Worm (Caenorhabditis elegans): ENCODE results near the gene unc-84.

Gene unc-84

ce11 chrX:13591175-13591574 is 6.6 kb downstream of the unc-84 start, which contains the start of gene col-44:
col-44 (plus strand) TSS chrX:13591475.
- TF ChIP-seq unc-39 (tag; optimal IDR thresholded peaks at IDR 0.05) (no peak), fos-1 (tag; optimal IDR thresholded peaks at IDR 0.05) (no peak), pha-4 (tag; optimal IDR thresholded peaks at IDR 0.05) (no peak), zag-1 (tag; optimal IDR thresholded peaks at IDR 0.05) (no peak), jun-1 (tag; optimal IDR thresholded peaks at IDR 0.05) (no peak), hmg-11 (tag; optimal IDR thresholded peaks at IDR 0.05) (no peak), eor-1 (tag; optimal IDR thresholded peaks at IDR 0.05) (no peak), ZK546.5 (tag; optimal IDR thresholded peaks at IDR 0.05) (no peak), unc-62 (GFP tag; optimal IDR thresholded peaks at IDR 0.05) (no peak), nhr-25 (tag; optimal IDR thresholded peaks at IDR 0.05) (no peak), aly-2 (tag; optimal IDR thresholded peaks at IDR 0.05) (no peak), fkh-10 (GFP tag; optimal IDR thresholded peaks at IDR 0.05) (no peak), ceh-28 (tag; optimal IDR thresholded peaks at IDR 0.05) (no peak), snpc-4 (tag; optimal IDR thresholded peaks at IDR 0.05) (no peak), egl-27 (tag; optimal IDR thresholded peaks at IDR 0.05) (no peak), ceh-16 (tag; optimal IDR thresholded peaks at IDR 0.05) (no peak), nhr-11 (tag; optimal IDR thresholded peaks at IDR 0.05) (no peak), nhr-67 (tag; optimal IDR thresholded peaks at IDR 0.05) (no peak), lin-15B (tag; optimal IDR thresholded peaks at IDR 0.05) (no peak)

- TF ChIP-seq unc-39 (tag; optimal IDR thresholded peaks at IDR 0.05), result no peak
- no peak for TF ChIP-seq jun-1 (tag; optimal IDR thresholded peaks at IDR 0.05)
- TF ChIP-seq nhr-12 (tag; optimal IDR thresholded peaks at IDR 0.05), result no peak
- TF ChIP-seq snpc-4 (tag; optimal IDR thresholded peaks at IDR 0.05), result no peak
- no peak for TF ChIP-seq ama-1 (optimal IDR thresholded peaks at IDR 0.05)
- TF ChIP-seq fos-1 (tag; optimal IDR thresholded peaks at IDR 0.05), result no peak
- TF ChIP-seq lsy-12 (tag; optimal IDR thresholded peaks at IDR 0.05), result no peak
- no peak for TF ChIP-seq sea-2 (GFP tag; optimal IDR thresholded peaks at IDR 0.05)
Observed at ce11 chrX:13591953-13592352, 7.4 kb downstream of the unc-84 start.

- TF ChIP-seq unc-39 (tag; optimal IDR thresholded peaks at IDR 0.05) (no peak), eor-1 (tag; optimal IDR thresholded peaks at IDR 0.05) (no peak), nhr-76 (tag; optimal IDR thresholded peaks at IDR 0.05) (no peak), R02D3.7 (tag; optimal IDR thresholded peaks at IDR 0.05) (no peak), ZK546.5 (tag; optimal IDR thresholded peaks at IDR 0.05) (no peak), nhr-67 (tag; optimal IDR thresholded peaks at IDR 0.05) (no peak), fos-1 (tag; optimal IDR thresholded peaks at IDR 0.05) (no peak), pha-4 (tag; optimal IDR thresholded peaks at IDR 0.05) (no peak), egl-27 (tag; optimal IDR thresholded peaks at IDR 0.05) (no peak), nhr-11 (tag; optimal IDR thresholded peaks at IDR 0.05) (no peak), sea-2 (GFP tag; optimal IDR thresholded peaks at IDR 0.05) (no peak), mml-1 (tag; optimal IDR thresholded peaks at IDR 0.05) (no peak), elt-3 (tag; optimal IDR thresholded peaks at IDR 0.05) (no peak), nfya-1 (tag; optimal IDR thresholded peaks at IDR 0.05; ENCODE audit: insufficient read depth) (no peak), lin-15B (tag; optimal IDR thresholded peaks at IDR 0.05) (no peak), fkh-10 (GFP tag; optimal IDR thresholded peaks at IDR 0.05) (no peak), ztf-11 (tag; optimal IDR thresholded peaks at IDR 0.05) (no peak)
Observed at ce11 chrX:13592367-13592766, 7.8 kb downstream of the unc-84 start, which contains the start of gene F54B11.4. F54B11.4 (plus strand) TSS chrX:13592667.

DNA sequence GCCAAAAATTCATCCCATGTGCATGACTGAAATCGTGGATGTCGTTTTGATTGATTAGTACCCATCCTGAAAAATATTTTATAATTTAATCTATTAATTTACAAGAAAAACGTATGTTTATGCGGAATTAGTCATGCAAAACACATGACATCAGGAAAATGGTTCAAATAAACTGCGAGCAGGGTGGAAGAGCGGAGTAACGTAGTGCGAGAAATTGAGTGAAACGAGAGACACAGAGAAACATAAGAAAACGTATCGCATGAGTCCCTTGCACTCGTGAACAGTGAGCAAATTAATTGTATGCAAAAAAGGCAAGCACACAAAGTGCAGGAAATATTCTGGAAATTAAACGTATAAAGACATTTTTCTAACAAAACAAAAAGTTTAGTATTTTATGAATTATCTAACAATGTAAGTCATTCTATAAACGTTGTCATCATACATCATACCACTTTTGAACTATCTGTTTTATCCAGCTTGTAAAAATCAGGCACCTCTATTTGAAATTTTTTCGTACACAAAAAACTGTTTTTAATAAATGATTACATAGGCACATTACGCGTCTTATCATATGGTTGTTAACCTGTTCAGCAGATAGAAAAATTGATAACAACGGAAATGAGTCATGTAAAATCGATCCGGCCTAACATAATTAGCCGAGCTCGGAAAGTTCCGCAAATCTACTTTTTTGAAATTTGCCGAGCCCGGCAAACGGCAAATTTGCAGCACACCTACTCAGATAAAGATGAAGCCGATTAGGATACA is 11.6 kb downstream of the unc-84 start, which contains the start of gene F54B11.5:
TSS of gene F54B11.5 (minus strand) at position 66 of the 765 bp plus-strand sequence.
- TF ChIP-seq mdl-1 (tag; optimal IDR thresholded peaks at IDR 0.05) (no peak), nhr-23 (tag; optimal IDR thresholded peaks at IDR 0.05) (peak; percentile 7), pqm-1 (tag; optimal IDR thresholded peaks at IDR 0.05) (peak; percentile 52), elt-2 (tag; optimal IDR thresholded peaks at IDR 0.05) (peak; percentile 65), pha-4 (tag; optimal IDR thresholded peaks at IDR 0.05) (peak; percentile 66), lin-15B (tag; optimal IDR thresholded peaks at IDR 0.05) (peak; percentile 49), zag-1 (tag; optimal IDR thresholded peaks at IDR 0.05) (no peak), nhr-25 (tag; optimal IDR thresholded peaks at IDR 0.05) (peak; percentile 20), elt-1 (tag; optimal IDR thresholded peaks at IDR 0.05) (no peak), lin-39 (tag; optimal IDR thresholded peaks at IDR 0.05) (peak; percentile 28), nfya-1 (tag; optimal IDR thresholded peaks at IDR 0.05; ENCODE audit: insufficient read depth) (peak; percentile 60), hmg-11 (tag; optimal IDR thresholded peaks at IDR 0.05) (peak; percentile 76), snpc-4 (tag; optimal IDR thresholded peaks at IDR 0.05) (peak; percentile 47), fos-1 (tag; optimal IDR thresholded peaks at IDR 0.05) (peak; percentile 21), ceh-16 (tag; optimal IDR thresholded peaks at IDR 0.05) (no peak), fkh-10 (GFP tag; optimal IDR thresholded peaks at IDR 0.05) (no peak)

Data from whole organism, L3 larva.